Worm (Caenorhabditis elegans) whole organism, L3 larva: Measurements from ENCODE around the gene C28H8.3.
A peak's percentile ranks its signal among the peaks of the same experiment; 100 is the strongest.

Source experiments
- R02D3.7 ChIP-seq: fragments of 150-350 bp; optimal IDR thresholded peaks from 2 replicates; lab custom pipeline; 2014; ENCODE audit warnings: missing biosample characterization, missing genetic modification characterization
- ZK546.5 ChIP-seq: sonication (generic microtip); optimal IDR thresholded peaks from 2 replicates; lab custom pipeline; 2017; ENCODE audit warnings: missing biosample characterization, missing genetic modification characterization
- aly-2 ChIP-seq: fragments of 150-350 bp; optimal IDR thresholded peaks from 2 replicates; lab custom pipeline; 2014; ENCODE audit warnings: missing biosample characterization, missing genetic modification characterization
- ama-1 ChIP-seq: fragments of 150-350 bp; optimal IDR thresholded peaks from 2 replicates; lab custom pipeline; 2018
- ceh-16 ChIP-seq: sonication (generic microtip); optimal IDR thresholded peaks from 2 replicates; lab custom pipeline; 2017; ENCODE audit warnings: missing biosample characterization, missing genetic modification characterization
- ceh-28 ChIP-seq: fragments of 150-350 bp; optimal IDR thresholded peaks from 2 replicates; lab custom pipeline; 2014; ENCODE audit warnings: missing biosample characterization, missing genetic modification reagents, missing genetic modification characterization
- ceh-82 ChIP-seq: fragments of 150-350 bp; optimal IDR thresholded peaks from 2 replicates; lab custom pipeline; 2014; ENCODE audit warnings: missing biosample characterization, missing genetic modification characterization
- ceh-9 ChIP-seq: sonication (generic microtip); optimal IDR thresholded peaks from 2 replicates; lab custom pipeline; 2018; ENCODE audit warnings: missing biosample characterization, missing genetic modification characterization
- egl-27 ChIP-seq: sonication (generic microtip); optimal IDR thresholded peaks from 4 replicates; lab custom pipeline; 2017; ENCODE audit warnings: missing biosample characterization, missing genetic modification reagents, missing genetic modification characterization
- egl-5 ChIP-seq: fragments of 150-350 bp; optimal IDR thresholded peaks from 2 replicates; lab custom pipeline; 2017; ENCODE audit warnings: missing biosample characterization, missing genetic modification reagents, missing genetic modification characterization, inconsistent platforms
- elt-2 ChIP-seq: sonication (generic microtip); optimal IDR thresholded peaks from 2 replicates; lab custom pipeline; 2016; ENCODE audit warnings: missing genetic modification reagents, mild to moderate bottlenecking, missing genetic modification characterization, missing compliant biosample characterization
- elt-3 ChIP-seq, 3 experiments: fragments of 150-350 bp in 1 of 3; sonication (generic microtip) in 2 of 3; optimal IDR thresholded peaks; 2 replicates in 2 of 3; 4 replicates in 1 of 3; lab custom pipeline; 2014 to 2017; ENCODE audit warnings: missing biosample characterization in 3 of 3, missing genetic modification characterization in 3 of 3
- fkh-10 ChIP-seq: sonication (generic microtip); optimal IDR thresholded peaks from 2 replicates; lab custom pipeline; 2017; ENCODE audit warnings: missing biosample characterization, missing genetic modification reagents, missing genetic modification characterization
- fos-1 ChIP-seq: fragments of 150-350 bp; optimal IDR thresholded peaks from 2 replicates; lab custom pipeline; 2014; ENCODE audit warnings: missing biosample characterization, missing genetic modification characterization
- hmg-11 ChIP-seq: sonication (generic microtip); optimal IDR thresholded peaks from 2 replicates; lab custom pipeline; 2016; ENCODE audit warnings: missing genetic modification characterization, missing compliant biosample characterization
- jun-1 ChIP-seq: fragments of 150-350 bp; optimal IDR thresholded peaks from 2 replicates; lab custom pipeline; 2014; ENCODE audit warnings: missing biosample characterization, missing genetic modification reagents, missing genetic modification characterization
- lin-39 ChIP-seq: fragments of 150-350 bp; optimal IDR thresholded peaks from 2 replicates; lab custom pipeline; 2018; ENCODE audit warnings: missing biosample characterization, missing genetic modification reagents, missing genetic modification characterization
- mdl-1 ChIP-seq: fragments of 150-350 bp; optimal IDR thresholded peaks from 2 replicates; lab custom pipeline; 2014; ENCODE audit warnings: missing biosample characterization, missing genetic modification characterization
- mml-1 ChIP-seq: fragments of 150-350 bp; sonication (generic microtip); optimal IDR thresholded peaks from 3 replicates; lab custom pipeline; 2014; ENCODE audit warnings: missing biosample characterization, missing genetic modification characterization
- nfya-1 ChIP-seq: sonication (generic microtip); optimal IDR thresholded peaks from 2 replicates; lab custom pipeline; 2017; ENCODE audit warnings: missing genetic modification characterization, mild to moderate bottlenecking, missing compliant biosample characterization, antibody characterized with exemption, moderate library complexity; ENCODE audit not compliant: insufficient read depth
- nhr-11 ChIP-seq: fragments of 150-350 bp; optimal IDR thresholded peaks from 2 replicates; lab custom pipeline; 2014; ENCODE audit warnings: missing biosample characterization, missing genetic modification characterization
- nhr-23 ChIP-seq: fragments of 150-350 bp; optimal IDR thresholded peaks from 2 replicates; lab custom pipeline; 2014; ENCODE audit warnings: missing biosample characterization, missing genetic modification reagents, missing genetic modification characterization
- nhr-237 ChIP-seq: fragments of 150-350 bp; optimal IDR thresholded peaks from 2 replicates; lab custom pipeline; 2014; ENCODE audit warnings: missing biosample characterization, missing genetic modification characterization
- nhr-25 ChIP-seq: sonication (generic microtip); optimal IDR thresholded peaks from 2 replicates; lab custom pipeline; 2017; ENCODE audit warnings: missing biosample characterization, missing genetic modification characterization
- nhr-43 ChIP-seq: sonication (generic microtip); optimal IDR thresholded peaks from 2 replicates; lab custom pipeline; 2016; ENCODE audit warnings: mild to moderate bottlenecking, missing genetic modification characterization, missing compliant biosample characterization; ENCODE audit not compliant: poor library complexity, severe bottlenecking
- nhr-67 ChIP-seq: fragments of 150-350 bp; optimal IDR thresholded peaks from 2 replicates; lab custom pipeline; 2014; ENCODE audit warnings: missing biosample characterization, missing genetic modification characterization
- nhr-76 ChIP-seq: fragments of 150-350 bp; sonication (generic microtip); optimal IDR thresholded peaks from 5 replicates; lab custom pipeline; 2014; ENCODE audit warnings: missing biosample characterization, missing genetic modification characterization
- nhr-77 ChIP-seq: fragments of 150-350 bp; optimal IDR thresholded peaks from 2 replicates; lab custom pipeline; 2014; ENCODE audit warnings: missing biosample characterization, missing genetic modification characterization
- pha-4 ChIP-seq: fragments of 150-350 bp; optimal IDR thresholded peaks from 2 replicates; lab custom pipeline; 2014; ENCODE audit warnings: missing biosample characterization, missing genetic modification reagents, missing genetic modification characterization
- pqm-1 ChIP-seq: fragments of 150-350 bp; optimal IDR thresholded peaks from 2 replicates; lab custom pipeline; 2017; ENCODE audit warnings: missing biosample characterization, missing genetic modification characterization, inconsistent platforms
- sea-2 ChIP-seq: fragments of 150-350 bp; sonication (generic microtip); optimal IDR thresholded peaks from 4 replicates; lab custom pipeline; 2014; ENCODE audit warnings: missing biosample characterization, missing genetic modification reagents, missing genetic modification characterization
- skn-1 ChIP-seq: fragments of 150-350 bp; optimal IDR thresholded peaks from 2 replicates; lab custom pipeline; 2014; ENCODE audit warnings: missing biosample characterization, missing genetic modification characterization
- snpc-4 ChIP-seq: fragments of 150-350 bp; optimal IDR thresholded peaks from 2 replicates; lab custom pipeline; 2014; ENCODE audit warnings: missing biosample characterization, missing genetic modification characterization
- tbx-2 ChIP-seq: sonication (generic microtip); optimal IDR thresholded peaks from 2 replicates; lab custom pipeline; 2016; ENCODE audit warnings: mild to moderate bottlenecking, missing genetic modification characterization, missing compliant biosample characterization
- zag-1 ChIP-seq: fragments of 150-350 bp; optimal IDR thresholded peaks from 2 replicates; lab custom pipeline; 2014; ENCODE audit warnings: missing biosample characterization, missing genetic modification characterization
- ztf-11 ChIP-seq: fragments of 150-350 bp; optimal IDR thresholded peaks from 2 replicates; lab custom pipeline; 2014; ENCODE audit warnings: missing biosample characterization, missing genetic modification characterization
- ztf-4 ChIP-seq: fragments of 150-350 bp; optimal IDR thresholded peaks from 2 replicates; lab custom pipeline; 2014; ENCODE audit warnings: missing biosample characterization, missing genetic modification characterization

Gene C28H8.3

ce11 chrIII:5948986-5949385 lies 40.5 kb downstream of the C28H8.3 start:
- TF ChIP-seq snpc-4 (tag; lab: Kevin White, UChicago): no peak
- peak; percentile 50 for TF ChIP-seq elt-2 (tag; lab: Kevin White, UChicago)

ce11 chrIII:5949817-5950216 lies 41.3 kb downstream of the C28H8.3 start:
- TF ChIP-seq lin-39 (tag; lab: Kevin White, UChicago) (peak; percentile 54), ZK546.5 (tag; lab: Kevin White, UChicago) (no peak), snpc-4 (tag; lab: Kevin White, UChicago) (peak; percentile 15), fkh-10 (GFP tag; lab: Kevin White, UChicago) (peak; percentile 49), hmg-11 (tag; lab: Kevin White, UChicago) (peak; percentile 21), nfya-1 (tag; lab: Kevin White, UChicago) (peak; percentile 67), mml-1 (tag; lab: Kevin White, UChicago) (no peak)

DNA sequence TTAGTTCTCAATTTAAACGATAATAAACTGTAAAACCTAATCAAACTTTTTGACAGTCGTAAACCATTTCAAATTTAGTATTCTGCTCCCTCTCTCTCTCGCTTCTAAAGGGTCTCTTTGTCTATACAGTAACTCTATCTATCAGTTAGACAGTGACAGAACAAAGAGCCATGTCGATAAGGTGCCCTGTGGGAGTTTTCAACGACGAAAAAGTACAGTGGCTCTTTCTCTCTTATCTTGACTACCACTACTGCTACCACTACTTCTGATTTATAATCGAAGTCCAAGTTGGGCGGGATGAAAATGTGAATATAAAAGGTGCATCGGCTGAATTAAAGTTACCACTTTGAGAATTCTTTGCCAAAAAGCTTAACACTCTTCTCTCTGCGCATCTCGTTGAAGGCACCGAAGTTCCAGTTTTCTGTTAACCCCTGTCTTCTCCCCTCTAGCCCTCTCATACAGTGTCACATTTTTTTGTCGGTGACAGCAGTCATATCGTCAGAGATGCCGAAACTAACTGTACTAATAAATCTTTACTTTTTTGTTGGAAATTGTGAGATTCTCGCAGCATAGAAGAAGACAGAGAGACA lies 42.4 kb downstream of the C28H8.3 start:
- TF ChIP-seq ceh-82 (tag; lab: Kevin White, UChicago) (no peak), ama-1 (lab: Kevin White, UChicago) (peak; percentile 44), elt-2 (tag; lab: Kevin White, UChicago) (peak; percentile 75), pqm-1 (tag; lab: Kevin White, UChicago) (peak; percentile 42), nhr-43 (tag; lab: Kevin White, UChicago) (peak; percentile 27), nhr-77 (no peak), nfya-1 (tag; lab: Kevin White, UChicago) (peak; percentile 5), nhr-25 (tag; lab: Kevin White, UChicago) (peak; percentile 17)

DNA sequence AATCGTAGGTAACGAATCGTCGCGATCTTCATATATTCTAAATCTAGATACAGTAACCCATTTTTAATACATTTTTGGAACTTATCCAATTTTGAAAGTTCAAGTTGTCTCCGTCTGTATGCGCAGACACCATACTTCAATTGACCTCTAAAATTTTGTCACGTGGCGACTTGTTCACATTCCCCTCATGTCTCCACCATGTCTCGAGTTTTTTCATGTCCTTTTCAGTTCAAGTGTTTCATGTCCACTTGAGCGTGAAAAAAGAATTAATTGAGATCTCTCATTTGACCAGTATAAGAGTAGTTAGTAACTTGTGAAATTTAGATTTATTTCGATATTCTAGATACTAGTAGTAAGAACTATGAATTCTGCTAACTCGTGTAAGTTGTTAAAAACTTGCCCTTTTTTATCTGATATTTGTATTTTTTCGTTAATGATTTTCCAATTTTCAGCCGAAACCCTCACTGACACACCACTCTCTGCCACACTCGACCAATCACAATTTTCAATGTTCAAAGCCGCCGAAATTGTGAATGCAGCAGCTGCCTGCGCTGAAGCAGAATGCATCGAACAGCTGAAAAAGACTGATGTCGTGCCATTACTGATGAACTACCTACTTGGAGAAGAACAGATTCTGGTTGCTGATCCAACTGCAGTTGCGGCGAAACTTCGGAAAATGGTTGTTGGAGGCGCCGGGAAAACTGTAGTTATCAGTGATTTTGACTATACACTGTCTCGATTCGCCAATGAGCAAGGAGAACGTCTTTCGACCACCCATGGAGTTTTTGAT lies 43.3 kb downstream of the C28H8.3 start:
- peak; percentile 27 for TF ChIP-seq nhr-23 (tag; lab: Kevin White, UChicago)
- no peak for TF ChIP-seq ztf-4 (tag; lab: Kevin White, UChicago)
- TF ChIP-seq pqm-1 (tag; lab: Kevin White, UChicago): no peak
- no peak for TF ChIP-seq elt-3 (tag; optimal IDR thresholded peaks at IDR 0.05; lab: Kevin White, UChicago)
- TF ChIP-seq snpc-4 (tag; lab: Kevin White, UChicago): no peak
- peak; percentile 58 for TF ChIP-seq ama-1 (lab: Kevin White, UChicago)
- no peak for TF ChIP-seq egl-27
- peak; percentile 22 for TF ChIP-seq mdl-1
- TF ChIP-seq tbx-2 (tag; lab: Kevin White, UChicago): no peak
- TF ChIP-seq fos-1: no peak
- TF ChIP-seq ceh-28: no peak
- TF ChIP-seq nhr-67: no peak
- TF ChIP-seq nfya-1 (tag; lab: Kevin White, UChicago): peak; percentile 13
- no peak for TF ChIP-seq lin-39 (tag; lab: Kevin White, UChicago)
- TF ChIP-seq pha-4 (tag; lab: Kevin White, UChicago): no peak
- TF ChIP-seq nhr-25 (tag; lab: Kevin White, UChicago): peak; percentile 87
- TF ChIP-seq ceh-9 (tag; lab: Kevin White, UChicago): no peak

- TF ChIP-seq pqm-1 (tag; lab: Kevin White, UChicago) (peak; percentile 15), aly-2 (tag; lab: Kevin White, UChicago) (peak; percentile 73), nhr-11 (tag; lab: Kevin White, UChicago) (no peak), jun-1 (no peak), nhr-237 (tag; lab: Kevin White, UChicago) (no peak), nhr-23 (tag; lab: Kevin White, UChicago) (peak; percentile 42), zag-1 (no peak), elt-3 (tag; optimal IDR thresholded peaks at IDR 0.05; lab: Kevin White, UChicago) (no peak), nhr-43 (tag; lab: Kevin White, UChicago) (peak; percentile 55), nhr-76 (tag; lab: Kevin White, UChicago) (no peak), sea-2 (GFP tag; lab: Kevin White, UChicago) (no peak), nhr-77 (peak; percentile 40), mdl-1 (no peak), pha-4 (tag; lab: Kevin White, UChicago) (peak; percentile 12), ceh-16 (tag; lab: Kevin White, UChicago) (no peak), elt-2 (tag; lab: Kevin White, UChicago) (no peak), ama-1 (lab: Kevin White, UChicago) (peak; percentile 35), ztf-4 (tag; lab: Kevin White, UChicago) (peak; percentile 6), egl-5 (no peak), skn-1 (tag; lab: Kevin White, UChicago) (no peak), R02D3.7 (tag; lab: Kevin White, UChicago) (no peak), ceh-9 (tag; lab: Kevin White, UChicago) (no peak), ztf-11 (no peak), nhr-25 (tag; lab: Kevin White, UChicago) (peak; percentile 67)
Observed at ce11 chrIII:5953041-5953912, 44.8 kb downstream of the C28H8.3 start.
